Fruit fly (Drosophila melanogaster) whole organism, wandering third instar larva: Measurements from ENCODE around the gene CG9312.

Source experiments
- CG32264 ChIP-seq: fragments of 200-800 bp; sonication (Bioruptor generic); optimal IDR thresholded peaks from 2 replicates; lab custom pipeline; 2016; ENCODE audit warnings: missing biosample characterization, missing genetic modification characterization
- CG9705 ChIP-seq: fragments of 200-800 bp; sonication (Bioruptor generic); optimal IDR thresholded peaks from 2 replicates; lab custom pipeline; 2018; ENCODE audit warnings: missing biosample characterization, mild to moderate bottlenecking, missing genetic modification characterization
- Hr83 ChIP-seq: fragments of 200-300 bp; sonication (Bioruptor generic); optimal IDR thresholded peaks from 2 replicates; lab custom pipeline; 2016; ENCODE audit warnings: missing biosample characterization, mild to moderate bottlenecking, missing genetic modification characterization, moderate library complexity; ENCODE audit not compliant: poor library complexity, severe bottlenecking
- br ChIP-seq: fragments of 200-800 bp; sonication (Bioruptor generic); optimal IDR thresholded peaks from 2 replicates; lab custom pipeline; 2016; ENCODE audit warnings: missing biosample characterization, missing genetic modification characterization
- jim ChIP-seq: fragments of 175-275, 200-325 bp; sonication (Bioruptor generic); optimal IDR thresholded peaks from 2 replicates; lab custom pipeline; 2016; ENCODE audit warnings: missing biosample characterization, mild to moderate bottlenecking, missing genetic modification characterization
- pan ChIP-seq: fragments of >200 bp; optimal IDR thresholded peaks from 2 replicates; lab custom pipeline; 2017
- sv ChIP-seq: fragments of 200-800 bp; sonication (Bioruptor generic); optimal IDR thresholded peaks from 3 replicates; lab custom pipeline; 2016; ENCODE audit warnings: missing biosample characterization, missing genetic modification characterization
- tai ChIP-seq: sonication (Bioruptor generic); optimal IDR thresholded peaks from 2 replicates; lab custom pipeline; 2016; ENCODE audit warnings: missing biosample characterization, missing genetic modification characterization

- TF ChIP-seq CG32264 (GFP tag; lab: Kevin White, UChicago), result no peak
- no peak for TF ChIP-seq CG9705
- TF ChIP-seq jim, result no peak
- no peak for TF ChIP-seq br (GFP tag; lab: Kevin White, UChicago)
- no peak for TF ChIP-seq sv
- no peak for TF ChIP-seq tai
- TF ChIP-seq pan, result no peak
- TF ChIP-seq Hr83, result no peak
These were observed 43.7 kb downstream of the CG9312 start for dm6 chr3R:13809261-13809660.
